Fruit fly (Drosophila melanogaster) whole organism, embryonic: ENCODE data around the gene bol.

Source experiments
- Atf3 ChIP-seq: fragments of 200-800 bp; sonication (Bioruptor generic); optimal IDR thresholded peaks from 3 replicates; lab custom pipeline; 2016; ENCODE audit warnings: missing biosample characterization, missing genetic modification characterization
- B-H2 ChIP-seq: fragments of 200-800 bp; sonication (Bioruptor generic); optimal IDR thresholded peaks from 2 replicates; lab custom pipeline; 2018; ENCODE audit warnings: missing biosample characterization, mild to moderate bottlenecking, missing genetic modification characterization
- BtbVII ChIP-seq: fragments of 200-800 bp; sonication (Bioruptor generic); optimal IDR thresholded peaks from 3 replicates; lab custom pipeline; 2017; ENCODE audit warnings: missing biosample characterization, mild to moderate bottlenecking, missing genetic modification characterization
- CG10274 ChIP-seq: fragments of 200-800 bp; sonication (Bioruptor generic); optimal IDR thresholded peaks from 3 replicates; lab custom pipeline; 2017; ENCODE audit warnings: missing biosample characterization, mild to moderate bottlenecking, missing genetic modification characterization
- CG11695 ChIP-seq: fragments of 200-800 bp; sonication (Bioruptor generic); IDR thresholded peaks from 3 replicates; pipeline ENCODE4 v1.3.6; 2022; ENCODE audit warnings: missing biosample characterization, missing genetic modification characterization
- CG11723 ChIP-seq: fragments of 200-800 bp; sonication (Bioruptor generic); optimal IDR thresholded peaks from 2 replicates; lab custom pipeline; 2017; ENCODE audit warnings: missing biosample characterization, mild to moderate bottlenecking, missing genetic modification characterization
- CG12236 ChIP-seq: fragments of 200-800 bp; sonication (Bioruptor generic); optimal IDR thresholded peaks from 2 replicates; lab custom pipeline; 2016; ENCODE audit warnings: missing biosample characterization, missing genetic modification characterization
- CG15269 ChIP-seq: fragments of 200-800 bp; sonication (Bioruptor generic); optimal IDR thresholded peaks from 2 replicates; lab custom pipeline; 2018; ENCODE audit warnings: missing biosample characterization, mild to moderate bottlenecking, missing genetic modification characterization, moderate library complexity
- CG1529 ChIP-seq: fragments of 200-800 bp; sonication (Bioruptor generic); optimal IDR thresholded peaks from 3 replicates; lab custom pipeline; 2018; ENCODE audit warnings: missing biosample characterization, missing genetic modification characterization
- CG18619 ChIP-seq: fragments of 200-800 bp; sonication (Bioruptor generic); optimal IDR thresholded peaks from 3 replicates; lab custom pipeline; 2017; ENCODE audit warnings: missing biosample characterization, mild to moderate bottlenecking, missing genetic modification characterization
- CG2199 ChIP-seq: fragments of 200-800 bp; sonication (Bioruptor generic); IDR thresholded peaks from 3 replicates; pipeline ENCODE4 v1.3.6; 2022; ENCODE audit warnings: missing biosample characterization, missing genetic modification characterization
- CG2712 ChIP-seq: fragments of 200-800 bp; optimal IDR thresholded peaks from 3 replicates; lab custom pipeline; 2019; ENCODE audit warnings: missing biosample characterization, mild to moderate bottlenecking, missing genetic modification characterization, moderate library complexity
- CG3065 ChIP-seq: fragments of 200-800 bp; sonication (Bioruptor generic); optimal IDR thresholded peaks from 2 replicates; lab custom pipeline; 2016; ENCODE audit warnings: missing biosample characterization, missing genetic modification characterization
- CG31224 ChIP-seq: fragments of 200-800 bp; sonication (Bioruptor generic); IDR thresholded peaks from 2 replicates; pipeline ENCODE4 v1.3.6; 2022; ENCODE audit warnings: missing biosample characterization, missing genetic modification characterization
- CG33213 ChIP-seq: fragments of 200-800 bp; sonication (Bioruptor generic); optimal IDR thresholded peaks from 3 replicates; lab custom pipeline; 2016; ENCODE audit warnings: missing biosample characterization, missing genetic modification characterization
- CG3407 ChIP-seq: fragments of 200-800 bp; sonication (Bioruptor generic); optimal IDR thresholded peaks from 2 replicates; lab custom pipeline; 2018; ENCODE audit warnings: missing biosample characterization, mild to moderate bottlenecking, missing genetic modification characterization
- CG3726 ChIP-seq: fragments of 200-800 bp; sonication (Bioruptor generic); IDR thresholded peaks from 3 replicates; pipeline ENCODE4, ENCODE4 v1.3.6; 2022; ENCODE audit warnings: missing biosample characterization, missing genetic modification characterization
- CG42726 ChIP-seq: fragments of 200-800 bp; sonication (Bioruptor generic); IDR thresholded peaks from 2 replicates; pipeline ENCODE4 v1.3.6; 2022; ENCODE audit warnings: missing biosample characterization, missing genetic modification characterization; ENCODE audit not compliant: partially characterized antibody
- CG4404 ChIP-seq: fragments of 200-800 bp; sonication (Bioruptor generic); IDR thresholded peaks from 2 replicates; pipeline ENCODE4 v1.3.6; 2022; ENCODE audit warnings: missing biosample characterization, missing genetic modification characterization
- CG4820 ChIP-seq: fragments of 200-800 bp; sonication (Bioruptor generic); optimal IDR thresholded peaks from 3 replicates; lab custom pipeline; 2016; ENCODE audit warnings: missing biosample characterization, missing genetic modification characterization
- CG5953 ChIP-seq: fragments of 200-800 bp; sonication (Bioruptor generic); IDR thresholded peaks from 2 replicates; pipeline ENCODE4 v1.3.6; 2022; ENCODE audit warnings: missing biosample characterization, missing genetic modification characterization
- CG6654 ChIP-seq: fragments of 200-800 bp; sonication (Bioruptor generic); optimal IDR thresholded peaks from 2 replicates; lab custom pipeline; 2017; ENCODE audit warnings: missing biosample characterization, mild to moderate bottlenecking, missing genetic modification characterization
- CG6813 ChIP-seq: fragments of 200-800 bp; sonication (Bioruptor generic); optimal IDR thresholded peaks from 2 replicates; lab custom pipeline; 2017; ENCODE audit warnings: missing biosample characterization, missing genetic modification characterization, mild to moderate bottlenecking, moderate library complexity, missing genetic modification reagents
- CG7928 ChIP-seq: fragments of 200-800 bp; sonication (Bioruptor generic); optimal IDR thresholded peaks from 2 replicates; lab custom pipeline; 2017; ENCODE audit warnings: missing biosample characterization, mild to moderate bottlenecking, missing genetic modification characterization
- CG8290 ChIP-seq, 3 experiments: fragments of 200-800 bp; sonication (Bioruptor generic); optimal IDR thresholded peaks; 2 replicates each; lab custom pipeline; 2016 to 2019; ENCODE audit warnings: missing biosample characterization in 3 of 3, missing genetic modification characterization in 3 of 3, mild to moderate bottlenecking in 2 of 3, moderate library complexity in 1 of 3
- CG8765 ChIP-seq: fragments of 200-800 bp; sonication (Bioruptor generic); IDR thresholded peaks from 2 replicates; pipeline ENCODE4 v1.3.6; 2022; ENCODE audit warnings: missing biosample characterization, missing genetic modification characterization
- CTCF ChIP-seq: fragments of 200-800 bp; sonication (Bioruptor generic); optimal IDR thresholded peaks from 2 replicates; lab custom pipeline; 2017; ENCODE audit warnings: missing biosample characterization, mild to moderate bottlenecking, missing genetic modification characterization, moderate library complexity
- Chrac-16 ChIP-seq: fragments of 200-800 bp; sonication (Bioruptor generic); optimal IDR thresholded peaks from 3 replicates; lab custom pipeline; 2016; ENCODE audit warnings: missing biosample characterization, missing genetic modification characterization
- Deaf1 ChIP-seq: fragments of 200-800 bp; optimal IDR thresholded peaks from 3 replicates; lab custom pipeline; 2019; ENCODE audit warnings: missing biosample characterization, mild to moderate bottlenecking, missing genetic modification characterization, moderate library complexity
- ERR ChIP-seq: fragments of 200-800 bp; sonication (Bioruptor generic); optimal IDR thresholded peaks from 2 replicates; lab custom pipeline; 2016; ENCODE audit warnings: missing biosample characterization, missing genetic modification characterization
- Ets97D ChIP-seq: fragments of 200-800 bp; sonication (Bioruptor generic); optimal IDR thresholded peaks from 3 replicates; lab custom pipeline; 2016; ENCODE audit warnings: missing biosample characterization, missing genetic modification characterization
- HLH4C ChIP-seq: fragments of 200-800 bp; sonication (Bioruptor generic); IDR thresholded peaks from 3 replicates; pipeline ENCODE4 v1.3.6; 2022; ENCODE audit warnings: missing biosample characterization, missing genetic modification characterization; ENCODE audit not compliant: partially characterized antibody
- Hand ChIP-seq: fragments of 200-800 bp; sonication (Bioruptor generic); optimal IDR thresholded peaks from 2 replicates; lab custom pipeline; 2017; ENCODE audit warnings: mild to moderate bottlenecking, missing biosample characterization, missing genetic modification reagents, missing genetic modification characterization
- Hey ChIP-seq: fragments of 200-800 bp; sonication (Bioruptor generic); optimal IDR thresholded peaks from 3 replicates; lab custom pipeline; 2018; ENCODE audit warnings: missing biosample characterization, mild to moderate bottlenecking, missing genetic modification characterization
- HmgZ ChIP-seq: fragments of 200-800 bp; sonication (Bioruptor generic); optimal IDR thresholded peaks from 2 replicates; lab custom pipeline; 2018; ENCODE audit warnings: missing biosample characterization, mild to moderate bottlenecking, missing genetic modification characterization
- NK7.1 ChIP-seq: fragments of 200-800 bp; sonication (Bioruptor generic); optimal IDR thresholded peaks from 3 replicates; lab custom pipeline; 2016; ENCODE audit warnings: missing biosample characterization, missing genetic modification characterization
- Ptx1 ChIP-seq: fragments of 200-800 bp; sonication (Bioruptor generic); IDR thresholded peaks from 2 replicates; pipeline ENCODE4 v1.3.6; 2022; ENCODE audit warnings: missing biosample characterization, missing genetic modification characterization
- Stat92E ChIP-seq, 3 experiments: fragments of >200 bp in 2 of 3; fragments of 200-800 bp in 1 of 3; sonication (Bioruptor generic) in 1 of 3; optimal IDR thresholded peaks; 2 replicates each; lab custom pipeline; 2017 to 2019; ENCODE audit warnings: missing biosample characterization in 3 of 3, missing genetic modification characterization in 3 of 3, mild to moderate bottlenecking in 1 of 3, moderate library complexity in 1 of 3
- Vsx1 ChIP-seq: fragments of 200-800 bp; sonication (Bioruptor generic); optimal IDR thresholded peaks from 2 replicates; lab custom pipeline; 2017; ENCODE audit warnings: missing biosample characterization, mild to moderate bottlenecking, missing genetic modification characterization, missing genetic modification reagents
- Xrp1 ChIP-seq: fragments of 200-800 bp; sonication (Bioruptor generic); IDR thresholded peaks from 2 replicates; pipeline ENCODE4 v1.3.6; 2022; ENCODE audit warnings: missing biosample characterization, missing genetic modification characterization
- amos ChIP-seq: fragments of 200-800 bp; sonication (Bioruptor generic); IDR thresholded peaks from 2 replicates; pipeline ENCODE4 v1.3.6; 2022; ENCODE audit warnings: missing biosample characterization, missing genetic modification characterization; ENCODE audit not compliant: partially characterized antibody
- dan ChIP-seq: fragments of 200-800 bp; sonication (Bioruptor generic); IDR thresholded peaks from 2 replicates; pipeline ENCODE4 v1.3.6; 2022; ENCODE audit warnings: missing biosample characterization, missing genetic modification characterization
- en ChIP-seq: fragments of 200-800 bp; sonication (Bioruptor generic); optimal IDR thresholded peaks from 2 replicates; lab custom pipeline; 2016; ENCODE audit warnings: missing biosample characterization, missing genetic modification characterization
- gcm2 ChIP-seq: fragments of 200-800 bp; sonication (Bioruptor generic); optimal IDR thresholded peaks from 2 replicates; lab custom pipeline; 2016; ENCODE audit warnings: missing biosample characterization, missing genetic modification characterization
- gem ChIP-seq: fragments of 200-800 bp; sonication (Bioruptor generic); optimal IDR thresholded peaks from 2 replicates; lab custom pipeline; 2019; ENCODE audit warnings: missing biosample characterization, mild to moderate bottlenecking, missing genetic modification characterization, moderate library complexity
- ham ChIP-seq: fragments of 200-800 bp; sonication (Bioruptor generic); IDR thresholded peaks from 2 replicates; pipeline ENCODE4 v1.3.6; 2022; ENCODE audit warnings: missing biosample characterization, missing genetic modification characterization
- sd ChIP-seq: fragments of 200-800 bp; sonication (Bioruptor generic); optimal IDR thresholded peaks from 3 replicates; lab custom pipeline; 2018; ENCODE audit warnings: missing biosample characterization, mild to moderate bottlenecking, missing genetic modification characterization, moderate library complexity
- sima ChIP-seq: fragments of 200-800 bp; sonication (Bioruptor generic); optimal IDR thresholded peaks from 2 replicates; lab custom pipeline; 2016; ENCODE audit warnings: missing biosample characterization, missing genetic modification characterization
- slp2 ChIP-seq: fragments of 200-800 bp; sonication (Bioruptor generic); optimal IDR thresholded peaks from 2 replicates; lab custom pipeline; 2016; ENCODE audit warnings: missing biosample characterization, missing genetic modification characterization
- so ChIP-seq: fragments of 200-800 bp; sonication (Bioruptor generic); IDR thresholded peaks from 3 replicates; pipeline ENCODE4 v1.3.6; 2022; ENCODE audit warnings: missing biosample characterization, missing genetic modification characterization
- usp ChIP-seq: fragments of >200 bp; optimal IDR thresholded peaks from 2 replicates; lab custom pipeline; 2017; ENCODE audit warnings: missing biosample characterization, missing genetic modification characterization
- vvl ChIP-seq: fragments of 200-800 bp; sonication (Bioruptor generic); IDR thresholded peaks from 2 replicates; pipeline ENCODE4 v1.3.6; 2022; ENCODE audit warnings: missing biosample characterization, missing genetic modification characterization

bol gene

DNA sequence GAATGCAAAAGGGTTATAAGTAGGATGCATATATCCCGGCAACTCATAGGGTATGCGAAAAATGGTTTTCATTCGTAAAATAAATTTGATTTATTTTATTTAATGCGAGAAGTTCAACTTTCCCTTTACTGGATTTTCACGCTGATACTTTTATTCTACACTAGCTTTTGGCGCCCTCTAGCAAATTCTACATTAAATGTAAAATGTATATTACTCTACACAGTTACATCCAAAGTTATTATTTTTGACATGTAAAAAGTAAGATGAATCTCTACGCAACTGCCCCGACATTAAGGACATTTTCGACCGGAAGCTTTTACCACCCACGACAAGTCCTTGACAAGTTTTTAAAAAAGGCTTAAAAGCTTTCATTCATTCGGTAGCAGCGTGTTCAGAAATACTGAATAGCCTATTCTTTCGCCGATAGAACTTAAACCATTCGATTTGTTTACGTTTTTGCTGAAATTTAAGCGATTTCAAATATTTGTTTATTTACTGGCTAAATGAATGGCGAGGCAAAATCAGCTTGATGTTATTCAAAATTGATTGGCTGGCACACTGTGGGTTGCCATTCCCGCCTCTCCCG is 79.3 kb downstream of the bol start (continued):
- TF ChIP-seq CG4820 (GFP tag; lab: Kevin White, UChicago): no peak
- no peak for TF ChIP-seq CG5953
- no peak for TF ChIP-seq CG6654
- TF ChIP-seq CG10274: no peak
- TF ChIP-seq en: no peak
- TF ChIP-seq CG8290 (GFP tag; optimal IDR thresholded peaks at IDR 0.05; lab: Kevin White, UChicago): no peak
- TF ChIP-seq CG8290 (tag; optimal IDR thresholded peaks at IDR 0.05; lab: Kevin White, UChicago): no peak
- TF ChIP-seq so (GFP tag; lab: Robert Waterston, UW): no peak
- TF ChIP-seq B-H2 (GFP tag; lab: Kevin White, UChicago): no peak
- TF ChIP-seq HLH4C (GFP tag; lab: Robert Waterston, UW): peak; percentile 28; the same call in 1 of the 3 replicates
- no peak for TF ChIP-seq ERR (GFP tag; lab: Kevin White, UChicago)
- no peak for TF ChIP-seq vvl (GFP tag; lab: Robert Waterston, UW)
- no peak for TF ChIP-seq Atf3 (GFP tag; lab: Kevin White, UChicago)
- no peak for TF ChIP-seq CG18619
- no peak for TF ChIP-seq CG4404 (GFP tag; lab: Robert Waterston, UW)
- TF ChIP-seq CG15269 (tag; lab: Kevin White, UChicago): no peak
- TF ChIP-seq Hand (GFP tag; lab: Kevin White, UChicago): no peak
- TF ChIP-seq Chrac-16 (GFP tag; lab: Kevin White, UChicago): no peak
- no peak for TF ChIP-seq CG1529 (GFP tag; lab: Kevin White, UChicago)
- no peak for TF ChIP-seq CG6813 (GFP tag; lab: Kevin White, UChicago)
- TF ChIP-seq CG8765 (GFP tag; lab: Robert Waterston, UW): no peak
- no peak for TF ChIP-seq NK7.1
- peak; percentile 74 for TF ChIP-seq amos (GFP tag; lab: Robert Waterston, UW)
- no peak for TF ChIP-seq BtbVII
- TF ChIP-seq CG3065 (GFP tag; lab: Kevin White, UChicago): no peak
- TF ChIP-seq CG3407 (GFP tag; lab: Kevin White, UChicago): no peak
- no peak for TF ChIP-seq Ets97D (GFP tag; lab: Kevin White, UChicago)
- TF ChIP-seq slp2: no peak
- no peak for TF ChIP-seq Xrp1
- no peak for TF ChIP-seq Vsx1 (GFP tag; lab: Kevin White, UChicago)
- TF ChIP-seq sima (GFP tag; lab: Kevin White, UChicago): no peak
- TF ChIP-seq dan: no peak
- TF ChIP-seq Ptx1 (GFP tag; lab: Robert Waterston, UW): no peak
- peak; percentile 84 for TF ChIP-seq CG2199 (GFP tag; lab: Robert Waterston, UW)
- no peak for TF ChIP-seq CG2712
- no peak for TF ChIP-seq usp (GFP tag; lab: Kevin White, UChicago)
- no peak for TF ChIP-seq CG3726 (GFP tag; lab: Robert Waterston, UW)
- peak; percentile 14 for TF ChIP-seq HmgZ (tag; lab: Kevin White, UChicago)
- no peak for TF ChIP-seq Hey
- no peak for TF ChIP-seq CG11695
- TF ChIP-seq Stat92E (GFP tag; optimal IDR thresholded peaks at IDR 0.05; lab: Kevin White, UChicago): no peak
- no peak for TF ChIP-seq CG12236 (GFP tag; lab: Kevin White, UChicago)
- no peak for TF ChIP-seq CG31224 (GFP tag; lab: Robert Waterston, UW)
- TF ChIP-seq gcm2: no peak
- TF ChIP-seq CG33213 (GFP tag; lab: Kevin White, UChicago): no peak
- peak; percentile 93 for TF ChIP-seq CTCF (GFP tag; lab: Kevin White, UChicago)
- peak; percentile 37 for TF ChIP-seq sd (tag; lab: Kevin White, UChicago)
- no peak for TF ChIP-seq CG11723 (GFP tag; lab: Kevin White, UChicago)
- TF ChIP-seq gem (tag; lab: Kevin White, UChicago): no peak
- TF ChIP-seq CG42726 (GFP tag; lab: Robert Waterston, UW): peak; percentile 65
- TF ChIP-seq Deaf1: no peak
- TF ChIP-seq CG7928: no peak
- no peak for TF ChIP-seq ham (GFP tag; lab: Robert Waterston, UW)
